Worm (Caenorhabditis elegans): ENCODE data around the gene gst-20.

Gene gst-20

ce11 chrII:13596505-13596977, 13.1 kb downstream of the gst-20 start, which contains the start of the genes fbxc-23 and csc-1:
fbxc-23 (minus strand) TSS chrII:13596555.
csc-1 (plus strand) TSS chrII:13596955.
- TF ChIP-seq tab-1 (GFP tag; IDR thresholded peaks at IDR 0.05): no peak
- no peak for TF ChIP-seq klf-2 (GFP tag; conservative IDR thresholded peaks at IDR 0.05)
- no peak for TF ChIP-seq T22C8.4 (GFP tag; IDR thresholded peaks at IDR 0.05)
- TF ChIP-seq med-1 (GFP tag; optimal IDR thresholded peaks at IDR 0.05; ENCODE audit: insufficient read depth): no peak
- no peak for TF ChIP-seq cog-1 (tag; optimal IDR thresholded peaks at IDR 0.05)
- no peak for TF ChIP-seq ztf-23 (GFP tag; IDR thresholded peaks at IDR 0.05)
- TF ChIP-seq ref-1 (GFP tag; conservative IDR thresholded peaks at IDR 0.05): no peak
- no peak for TF ChIP-seq ztf-29 (GFP tag; IDR thresholded peaks at IDR 0.05)
- no peak for TF ChIP-seq flt-1 (GFP tag; IDR thresholded peaks at IDR 0.05)

ce11 chrII:13595279-13595678, 14.3 kb downstream of the gst-20 start:
- TF ChIP-seq flt-1 (GFP tag; IDR thresholded peaks at IDR 0.05) (no peak), cog-1 (tag; optimal IDR thresholded peaks at IDR 0.05) (no peak), T22C8.4 (GFP tag; IDR thresholded peaks at IDR 0.05) (no peak), med-1 (GFP tag; optimal IDR thresholded peaks at IDR 0.05; ENCODE audit: insufficient read depth) (no peak), ztf-29 (GFP tag; IDR thresholded peaks at IDR 0.05) (no peak), ref-1 (GFP tag; conservative IDR thresholded peaks at IDR 0.05) (no peak)

- TF ChIP-seq T22C8.4 (GFP tag; IDR thresholded peaks at IDR 0.05): no peak
- no peak for TF ChIP-seq klf-2 (GFP tag; conservative IDR thresholded peaks at IDR 0.05)
- TF ChIP-seq ztf-29 (GFP tag; IDR thresholded peaks at IDR 0.05): no peak
- no peak for TF ChIP-seq flt-1 (GFP tag; IDR thresholded peaks at IDR 0.05)
- no peak for TF ChIP-seq med-1 (GFP tag; optimal IDR thresholded peaks at IDR 0.05; ENCODE audit: insufficient read depth)
- TF ChIP-seq ztf-23 (GFP tag; IDR thresholded peaks at IDR 0.05): no peak
- no peak for TF ChIP-seq tab-1 (GFP tag; IDR thresholded peaks at IDR 0.05)
- no peak for TF ChIP-seq cog-1 (tag; optimal IDR thresholded peaks at IDR 0.05)
- no peak for TF ChIP-seq ref-1 (GFP tag; conservative IDR thresholded peaks at IDR 0.05)
Measured at ce11 chrII:13593659-13594221, 15.9 kb downstream of the gst-20 start, which contains the start of gene clec-146. clec-146 (minus strand) TSS chrII:13593774.

- no peak for TF ChIP-seq cog-1 (tag; optimal IDR thresholded peaks at IDR 0.05)
- TF ChIP-seq T22C8.4 (GFP tag; IDR thresholded peaks at IDR 0.05): no peak
- TF ChIP-seq ztf-29 (GFP tag; IDR thresholded peaks at IDR 0.05): no peak
Measured at ce11 chrII:13590461-13590860, 19.2 kb downstream of the gst-20 start, which contains the start of gene clec-145. clec-145 (minus strand) TSS chrII:13590561.

- TF ChIP-seq tab-1 (GFP tag; IDR thresholded peaks at IDR 0.05): no peak
- TF ChIP-seq ztf-29 (GFP tag; IDR thresholded peaks at IDR 0.05): no peak
- no peak for TF ChIP-seq cog-1 (tag; optimal IDR thresholded peaks at IDR 0.05)
- no peak for TF ChIP-seq ztf-23 (GFP tag; IDR thresholded peaks at IDR 0.05)
- no peak for TF ChIP-seq flt-1 (GFP tag; IDR thresholded peaks at IDR 0.05)
- no peak for TF ChIP-seq med-1 (GFP tag; optimal IDR thresholded peaks at IDR 0.05; ENCODE audit: insufficient read depth)
- no peak for TF ChIP-seq klf-2 (GFP tag; conservative IDR thresholded peaks at IDR 0.05)
- no peak for TF ChIP-seq T22C8.4 (GFP tag; IDR thresholded peaks at IDR 0.05)
- no peak for TF ChIP-seq ref-1 (GFP tag; conservative IDR thresholded peaks at IDR 0.05)
Measured at ce11 chrII:13585655-13586170, 23.9 kb downstream of the gst-20 start, which contains the start of gene Y48E1B.8. Y48E1B.8 (plus strand) TSS chrII:13585705.

ce11 chrII:13575018-13575948, 34.3 kb downstream of the gst-20 start, which contains the start of the genes mrpl-37 and lin-38:
mrpl-37 (minus strand) TSS chrII:13575068.
lin-38 (plus strand) TSS chrII:13575925.
- TF ChIP-seq T22C8.4 (GFP tag; IDR thresholded peaks at IDR 0.05) (peak; percentile 24; the same call in 1 of the 2 replicates), tab-1 (GFP tag; IDR thresholded peaks at IDR 0.05) (no peak), cog-1 (tag; optimal IDR thresholded peaks at IDR 0.05) (peak; percentile 33)

ce11 chrII:13574395-13574794, 35.2 kb downstream of the gst-20 start:
- no peak for TF ChIP-seq ztf-29 (GFP tag; IDR thresholded peaks at IDR 0.05)
- TF ChIP-seq flt-1 (GFP tag; IDR thresholded peaks at IDR 0.05): no peak
- TF ChIP-seq ztf-23 (GFP tag; IDR thresholded peaks at IDR 0.05): no peak
- no peak for TF ChIP-seq cog-1 (tag; optimal IDR thresholded peaks at IDR 0.05)
- TF ChIP-seq T22C8.4 (GFP tag; IDR thresholded peaks at IDR 0.05): no peak
- TF ChIP-seq med-1 (GFP tag; optimal IDR thresholded peaks at IDR 0.05; ENCODE audit: insufficient read depth): no peak
- TF ChIP-seq tab-1 (GFP tag; IDR thresholded peaks at IDR 0.05): no peak
- no peak for TF ChIP-seq ref-1 (GFP tag; conservative IDR thresholded peaks at IDR 0.05)
- no peak for TF ChIP-seq klf-2 (GFP tag; conservative IDR thresholded peaks at IDR 0.05)

ce11 chrII:13567871-13568270, 41.8 kb downstream of the gst-20 start, which contains the start of gene Y48E1B.3:
Y48E1B.3 (minus strand) TSS chrII:13567971.
- TF ChIP-seq ref-1 (GFP tag; conservative IDR thresholded peaks at IDR 0.05): no peak
- TF ChIP-seq klf-2 (GFP tag; conservative IDR thresholded peaks at IDR 0.05): no peak
- TF ChIP-seq med-1 (GFP tag; optimal IDR thresholded peaks at IDR 0.05; ENCODE audit: insufficient read depth): no peak
- no peak for TF ChIP-seq ztf-29 (GFP tag; IDR thresholded peaks at IDR 0.05)
- no peak for TF ChIP-seq ztf-23 (GFP tag; IDR thresholded peaks at IDR 0.05)
- no peak for TF ChIP-seq T22C8.4 (GFP tag; IDR thresholded peaks at IDR 0.05)
- no peak for TF ChIP-seq tab-1 (GFP tag; IDR thresholded peaks at IDR 0.05)
- no peak for TF ChIP-seq cog-1 (tag; optimal IDR thresholded peaks at IDR 0.05)
- no peak for TF ChIP-seq flt-1 (GFP tag; IDR thresholded peaks at IDR 0.05)

- TF ChIP-seq ztf-29 (GFP tag; IDR thresholded peaks at IDR 0.05) (no peak), T22C8.4 (GFP tag; IDR thresholded peaks at IDR 0.05) (no peak), cog-1 (tag; optimal IDR thresholded peaks at IDR 0.05) (no peak), ref-1 (GFP tag; conservative IDR thresholded peaks at IDR 0.05) (no peak)
Measured at ce11 chrII:13560553-13560952, 49.1 kb downstream of the gst-20 start.

All from whole organism, midembryonic.